Fruit fly (Drosophila melanogaster) whole organism, wandering third instar larva: ENCODE results near the gene EloA.

Experiments
- CG9705 ChIP-seq: fragments of 200-800 bp; sonication (Bioruptor generic); optimal IDR thresholded peaks from 2 replicates; lab custom pipeline; 2018; ENCODE audit warnings: missing biosample characterization, mild to moderate bottlenecking, missing genetic modification characterization
- dl ChIP-seq, 2 experiments: fragments of 175-275, 200-275 bp in 1 of 2; fragments of 200-275 bp in 1 of 2; sonication (Bioruptor generic); optimal IDR thresholded peaks; lab custom pipeline; 2018; ENCODE audit warnings: mild to moderate bottlenecking in 2 of 2, missing biosample characterization in 2 of 2, missing genetic modification characterization in 2 of 2, moderate library complexity in 2 of 2; ENCODE audit not compliant: partially characterized antibody in 2 of 2, insufficient read depth in 1 of 2
- ey ChIP-seq: fragments of 200-800 bp; sonication (Bioruptor generic); optimal IDR thresholded peaks from 2 replicates; lab custom pipeline; 2016; ENCODE audit warnings: missing biosample characterization, missing genetic modification characterization
- pan ChIP-seq: fragments of >200 bp; optimal IDR thresholded peaks from 2 replicates; lab custom pipeline; 2017

DNA sequence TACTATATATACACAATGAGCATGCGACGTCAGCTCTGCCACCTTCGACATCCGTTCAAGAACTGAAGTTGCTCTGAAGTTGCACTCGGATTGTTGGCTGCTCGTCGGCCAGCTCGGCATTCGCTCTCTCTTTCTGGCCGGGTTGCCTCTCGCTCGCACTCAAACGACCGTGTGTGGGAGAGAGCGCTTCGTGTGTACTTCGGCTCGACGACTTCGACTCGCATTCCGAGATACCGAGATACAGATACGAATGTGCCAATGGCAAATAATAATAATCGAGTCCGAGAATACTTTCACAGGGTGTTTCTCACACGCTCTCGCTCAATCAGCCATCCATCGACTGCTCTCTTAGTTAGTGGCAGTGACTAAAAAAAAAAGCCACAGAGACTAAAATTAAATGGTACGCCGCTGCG is 44.0 kb downstream of the EloA start:
- TF ChIP-seq ey (GFP tag; lab: Kevin White, UChicago) = no peak
- no peak for TF ChIP-seq pan (lab: Kevin White, UChicago)
- peak; percentile 10 to 64 for TF ChIP-seq dl (GFP tag; optimal IDR thresholded peaks at IDR 0.05; lab: Kevin White, UChicago; ENCODE audit: insufficient read depth in 1 of 2, partially characterized antibody in 2 of 2)
- TF ChIP-seq CG9705 (GFP tag; lab: Kevin White, UChicago) = no peak
